Fruit fly (Drosophila melanogaster) whole organism, embryonic: ENCODE data around the gene CG14615.

Source experiments
- C15 ChIP-seq: fragments of 200-800 bp; sonication (Bioruptor generic); IDR thresholded peaks from 3 replicates; pipeline ENCODE4 v1.3.6; 2022; ENCODE audit warnings: missing biosample characterization, missing genetic modification characterization
- CG12155 ChIP-seq: fragments of 200-800 bp; sonication (Bioruptor generic); optimal IDR thresholded peaks from 3 replicates; lab custom pipeline; 2016; ENCODE audit warnings: missing biosample characterization, missing genetic modification characterization
- CG14050 ChIP-seq: fragments of 200-800 bp; sonication (Bioruptor generic); IDR thresholded peaks from 3 replicates; pipeline ENCODE4 v1.3.6; 2022; ENCODE audit warnings: missing biosample characterization, missing genetic modification characterization
- CG17361 ChIP-seq: fragments of 200-800 bp; sonication (Bioruptor generic); IDR thresholded peaks from 3 replicates; pipeline ENCODE4 v1.3.6; 2022; ENCODE audit warnings: missing biosample characterization, missing genetic modification characterization
- CG17802 ChIP-seq: fragments of 200-800 bp; sonication (Bioruptor generic); optimal IDR thresholded peaks from 2 replicates; lab custom pipeline; 2018; ENCODE audit warnings: missing biosample characterization, mild to moderate bottlenecking, missing genetic modification characterization, moderate library complexity
- CG18764 ChIP-seq: fragments of 200-800 bp; sonication (Bioruptor generic); optimal IDR thresholded peaks from 3 replicates; lab custom pipeline; 2016; ENCODE audit warnings: missing biosample characterization, missing genetic modification characterization
- CG30020 ChIP-seq: fragments of 200-800 bp; optimal IDR thresholded peaks from 2 replicates; lab custom pipeline; 2019; ENCODE audit warnings: missing biosample characterization, mild to moderate bottlenecking, missing genetic modification characterization, moderate library complexity
- CG5180 ChIP-seq: fragments of 200-800 bp; sonication (Bioruptor generic); optimal IDR thresholded peaks from 3 replicates; lab custom pipeline; 2017; ENCODE audit warnings: missing biosample characterization, missing genetic modification characterization, mild to moderate bottlenecking, moderate library complexity, missing genetic modification reagents
- CG5953 ChIP-seq: fragments of 200-800 bp; sonication (Bioruptor generic); IDR thresholded peaks from 2 replicates; pipeline ENCODE4 v1.3.6; 2022; ENCODE audit warnings: missing biosample characterization, missing genetic modification characterization
- CG7372 ChIP-seq: fragments of 200-800 bp; sonication (Bioruptor generic); IDR thresholded peaks from 2 replicates; pipeline ENCODE4 v1.3.6; 2022; ENCODE audit warnings: missing biosample characterization, missing genetic modification characterization
- CG7839 ChIP-seq: fragments of 200-800 bp; sonication (Bioruptor generic); optimal IDR thresholded peaks from 3 replicates; lab custom pipeline; 2018; ENCODE audit warnings: missing biosample characterization, mild to moderate bottlenecking, missing genetic modification characterization, moderate library complexity
- CG7987 ChIP-seq: fragments of 200-800 bp; sonication (Bioruptor generic); optimal IDR thresholded peaks from 2 replicates; lab custom pipeline; 2018; ENCODE audit warnings: missing biosample characterization, mild to moderate bottlenecking, missing genetic modification characterization, moderate library complexity
- CG8089 ChIP-seq: fragments of 200-800 bp; sonication (Bioruptor generic); optimal IDR thresholded peaks from 3 replicates; lab custom pipeline; 2016; ENCODE audit warnings: missing biosample characterization, missing genetic modification characterization
- CG8290 ChIP-seq, 3 experiments: fragments of 200-800 bp; sonication (Bioruptor generic); optimal IDR thresholded peaks; 2 replicates each; lab custom pipeline; 2016 to 2019; ENCODE audit warnings: missing biosample characterization in 3 of 3, missing genetic modification characterization in 3 of 3, mild to moderate bottlenecking in 2 of 3, moderate library complexity in 1 of 3
- D ChIP-seq, 2 experiments: fragments of 200-800 bp in 1 of 2; fragments of >200 bp in 1 of 2; sonication (Bioruptor generic) in 1 of 2; optimal IDR thresholded peaks; 2 replicates in 1 of 2; 3 replicates in 1 of 2; lab custom pipeline; 2017; ENCODE audit warnings: mild to moderate bottlenecking in 1 of 2, missing biosample characterization in 1 of 2, missing genetic modification characterization in 1 of 2, missing genetic modification reagents in 1 of 2
- Deaf1 ChIP-seq: fragments of 200-800 bp; optimal IDR thresholded peaks from 3 replicates; lab custom pipeline; 2019; ENCODE audit warnings: missing biosample characterization, mild to moderate bottlenecking, missing genetic modification characterization, moderate library complexity
- Dek ChIP-seq: fragments of 200-800 bp; sonication (Bioruptor generic); optimal IDR thresholded peaks from 3 replicates; lab custom pipeline; 2019; ENCODE audit warnings: missing biosample characterization, mild to moderate bottlenecking, missing genetic modification characterization, moderate library complexity
- E2f1 ChIP-seq: fragments of 200-800 bp; sonication (Bioruptor generic); IDR thresholded peaks from 2 replicates; pipeline ENCODE4 v1.3.6; 2022; ENCODE audit warnings: missing biosample characterization, missing genetic modification characterization
- E2f2 ChIP-seq: fragments of 200-800 bp; sonication (Bioruptor generic); IDR thresholded peaks from 2 replicates; pipeline ENCODE4 v1.3.6; 2022; ENCODE audit warnings: missing biosample characterization, missing genetic modification characterization
- Gug ChIP-seq: fragments of 200-800 bp; sonication (Bioruptor generic); IDR thresholded peaks from 4 replicates; pipeline ENCODE4 v1.3.6; 2022; ENCODE audit warnings: missing biosample characterization, missing genetic modification characterization
- H2.0 ChIP-seq: fragments of 200-800 bp; sonication (Bioruptor generic); IDR thresholded peaks from 2 replicates; pipeline ENCODE4 v1.3.6; 2022; ENCODE audit warnings: missing biosample characterization, missing genetic modification characterization
- HLH3B ChIP-seq: fragments of 200-800 bp; sonication (Bioruptor generic); IDR thresholded peaks from 2 replicates; pipeline ENCODE4 v1.3.6; 2022; ENCODE audit warnings: missing biosample characterization, missing genetic modification characterization
- HLHmδ ChIP-seq: fragments of 200-800 bp; sonication (Bioruptor generic); optimal IDR thresholded peaks from 2 replicates; lab custom pipeline; 2018; ENCODE audit warnings: missing biosample characterization, mild to moderate bottlenecking, missing genetic modification characterization, moderate library complexity
- Hr3 ChIP-seq: fragments of 200-800 bp; sonication (Bioruptor generic); optimal IDR thresholded peaks from 3 replicates; lab custom pipeline; 2016; ENCODE audit warnings: missing biosample characterization, missing genetic modification characterization
- Hr51 ChIP-seq, 2 experiments: fragments of 200-800 bp; sonication (Bioruptor generic); optimal IDR thresholded peaks; 2 replicates in 1 of 2; 3 replicates in 1 of 2; lab custom pipeline; 2016 to 2018; ENCODE audit warnings: missing biosample characterization in 2 of 2, missing genetic modification characterization in 2 of 2, mild to moderate bottlenecking in 1 of 2, moderate library complexity in 1 of 2
- Lim3 ChIP-seq: fragments of 200-800 bp; sonication (Bioruptor generic); IDR thresholded peaks from 2 replicates; pipeline ENCODE4 v1.3.6; 2022; ENCODE audit warnings: missing biosample characterization, missing genetic modification characterization
- MTF-1 ChIP-seq: fragments of 200-800 bp; sonication (Bioruptor generic); optimal IDR thresholded peaks from 2 replicates; lab custom pipeline; 2018; ENCODE audit warnings: missing biosample characterization, mild to moderate bottlenecking, missing genetic modification characterization, borderline replicate concordance
- Mrtf ChIP-seq: fragments of 200-800 bp; sonication (Bioruptor generic); IDR thresholded peaks from 3 replicates; pipeline ENCODE4 v1.3.6; 2022; ENCODE audit warnings: missing biosample characterization, missing genetic modification characterization
- NFAT ChIP-seq: fragments of 200-800 bp; sonication (Bioruptor generic); IDR thresholded peaks from 2 replicates; pipeline ENCODE4 v1.3.6; 2022; ENCODE audit warnings: missing biosample characterization, missing genetic modification characterization
- NfI ChIP-seq: fragments of 200-800 bp; sonication (Bioruptor generic); optimal IDR thresholded peaks from 3 replicates; lab custom pipeline; 2018; ENCODE audit warnings: missing biosample characterization, mild to moderate bottlenecking, missing genetic modification characterization, moderate library complexity
- Rfx ChIP-seq: fragments of 200-800 bp; sonication (Bioruptor generic); IDR thresholded peaks from 2 replicates; pipeline ENCODE4 v1.3.6; 2022; ENCODE audit warnings: missing biosample characterization, missing genetic modification characterization
- Sox102F ChIP-seq: fragments of 200-800 bp; sonication (Bioruptor generic); optimal IDR thresholded peaks from 2 replicates; lab custom pipeline; 2018; ENCODE audit warnings: missing biosample characterization, mild to moderate bottlenecking, missing genetic modification characterization, moderate library complexity
- Spps ChIP-seq: fragments of 200-800 bp; sonication (Bioruptor generic); optimal IDR thresholded peaks from 2 replicates; lab custom pipeline; 2018; ENCODE audit warnings: missing biosample characterization, mild to moderate bottlenecking, missing genetic modification characterization
- ase ChIP-seq: fragments of 200-800 bp; sonication (Bioruptor generic); IDR thresholded peaks from 3 replicates; pipeline ENCODE4 v1.3.6; 2022; ENCODE audit warnings: missing biosample characterization, missing genetic modification characterization
- bcd ChIP-seq: fragments of 200-800 bp; sonication (Bioruptor generic); optimal IDR thresholded peaks from 2 replicates; lab custom pipeline; 2017; ENCODE audit warnings: missing biosample characterization, mild to moderate bottlenecking, missing genetic modification characterization
- chm ChIP-seq: fragments of 200-800 bp; sonication (Bioruptor generic); IDR thresholded peaks from 2 replicates; pipeline ENCODE4 v1.3.6; 2022; ENCODE audit warnings: missing biosample characterization, missing genetic modification characterization
- dmrt99B ChIP-seq: fragments of 200-800 bp; sonication (Bioruptor generic); optimal IDR thresholded peaks from 2 replicates; lab custom pipeline; 2018; ENCODE audit warnings: missing biosample characterization, mild to moderate bottlenecking, missing genetic modification characterization, moderate library complexity
- fru ChIP-seq: fragments of >200 bp; optimal IDR thresholded peaks from 2 replicates; lab custom pipeline; 2017
- gsb-n ChIP-seq: fragments of 200-800 bp; sonication (Bioruptor generic); optimal IDR thresholded peaks from 3 replicates; lab custom pipeline; 2018; ENCODE audit warnings: missing biosample characterization, mild to moderate bottlenecking, missing genetic modification characterization
- ind ChIP-seq: fragments of 200-800 bp; sonication (Bioruptor generic); optimal IDR thresholded peaks from 3 replicates; lab custom pipeline; 2016; ENCODE audit warnings: missing biosample characterization, missing genetic modification characterization
- peb ChIP-seq: fragments of 200-800 bp; sonication (Bioruptor generic); IDR thresholded peaks from 2 replicates; pipeline ENCODE4 v1.3.6; 2022; ENCODE audit warnings: missing biosample characterization, missing genetic modification characterization
- sim ChIP-seq: fragments of 200-800 bp; sonication (Bioruptor generic); IDR thresholded peaks from 2 replicates; pipeline ENCODE4 v1.3.6; 2022; ENCODE audit warnings: missing biosample characterization, missing genetic modification characterization
- slbo ChIP-seq: fragments of 200-800 bp; sonication (Bioruptor generic); IDR thresholded peaks from 2 replicates; pipeline ENCODE4 v1.3.6; 2022; ENCODE audit warnings: missing biosample characterization, missing genetic modification characterization
- sr ChIP-seq: fragments of 200-800 bp; sonication (Bioruptor generic); IDR thresholded peaks from 3 replicates; pipeline ENCODE4 v1.3.6; 2022; ENCODE audit warnings: missing biosample characterization, missing genetic modification characterization
- stwl ChIP-seq: fragments of 200-800 bp; sonication (Bioruptor generic); optimal IDR thresholded peaks from 3 replicates; lab custom pipeline; 2018; ENCODE audit warnings: missing biosample characterization, mild to moderate bottlenecking, missing genetic modification characterization, moderate library complexity
- wek ChIP-seq: fragments of 200-800 bp; sonication (Bioruptor generic); optimal IDR thresholded peaks from 3 replicates; lab custom pipeline; 2018; ENCODE audit warnings: missing biosample characterization, mild to moderate bottlenecking, missing genetic modification characterization, moderate library complexity
- zen2 ChIP-seq: fragments of 200-800 bp; sonication (Bioruptor generic); IDR thresholded peaks from 3 replicates; pipeline ENCODE4 v1.3.6; 2022; ENCODE audit warnings: missing biosample characterization, missing genetic modification characterization; ENCODE audit not compliant: partially characterized antibody

CG14615 gene

dm6 chrX:22487667-22488593 lies 38.6 kb upstream of the CG14615 start (continued):
- TF ChIP-seq wek (GFP tag; lab: Kevin White, UChicago) (no peak), sr (GFP tag; lab: Robert Waterston, UW) (0 out of 3 replicates have a peak, but pooled peaks have one; percentile 58), NfI (GFP tag; lab: Kevin White, UChicago) (peak; percentile 17), stwl (tag; lab: Kevin White, UChicago) (no peak), C15 (GFP tag; lab: Robert Waterston, UW) (no peak), CG14050 (GFP tag; lab: Robert Waterston, UW) (no peak), CG5180 (GFP tag; lab: Kevin White, UChicago) (no peak), CG7372 (no peak), ase (GFP tag; lab: Robert Waterston, UW) (peak; percentile 19; the same call in 1 of the 3 replicates), E2f2 (GFP tag; lab: Robert Waterston, UW) (peak; percentile 19; the same call in 1 of the 2 replicates), bcd (GFP tag; lab: Kevin White, UChicago) (peak; percentile 37), E2f1 (GFP tag; lab: Robert Waterston, UW) (peak; percentile 58), H2.0 (peak; percentile 61), CG7839 (tag; lab: Kevin White, UChicago) (peak; percentile 59), CG30020 (tag; lab: Kevin White, UChicago) (no peak), chm (GFP tag; lab: Robert Waterston, UW) (0 out of 2 replicates have a peak, but pooled peaks have one; percentile 32), HLHmδ (GFP tag; lab: Kevin White, UChicago) (no peak), Hr51 (GFP tag; optimal IDR thresholded peaks at IDR 0.05; lab: Kevin White, UChicago) (peak in 1 of 2 experiments; percentile 62), dmrt99B (tag; lab: Kevin White, UChicago) (peak; percentile 64), CG8089 (GFP tag; lab: Kevin White, UChicago) (no peak), Spps (no peak), fru (lab: Kevin White, UChicago) (no peak), Hr3 (GFP tag; lab: Kevin White, UChicago) (no peak), slbo (GFP tag; lab: Robert Waterston, UW) (peak; percentile 66), zen2 (GFP tag; lab: Robert Waterston, UW) (0 out of 3 replicates have a peak, but pooled peaks have one; percentile 14), CG18764 (no peak), Mrtf (GFP tag; lab: Robert Waterston, UW) (peak; percentile 26; the same call in 1 of the 3 replicates), MTF-1 (GFP tag; lab: Kevin White, UChicago) (no peak), Sox102F (GFP tag; lab: Kevin White, UChicago) (peak; percentile 53), Rfx (GFP tag; lab: Robert Waterston, UW) (peak; percentile 73), CG5953 (GFP tag; lab: Robert Waterston, UW) (0 out of 2 replicates have a peak, but pooled peaks have one; percentile 32), CG17802 (tag; lab: Kevin White, UChicago) (no peak), Lim3 (GFP tag; lab: Robert Waterston, UW) (no peak), CG12155 (GFP tag; lab: Kevin White, UChicago) (no peak), ind (GFP tag; lab: Kevin White, UChicago) (peak; percentile 39), sim (GFP tag; lab: Robert Waterston, UW) (no peak), Gug (GFP tag; lab: Robert Waterston, UW) (no peak; the same call in 3 of the 4 replicates), CG8290 (GFP tag; optimal IDR thresholded peaks at IDR 0.05; lab: Kevin White, UChicago) (no peak), CG8290 (tag; optimal IDR thresholded peaks at IDR 0.05; lab: Kevin White, UChicago) (peak in 1 of 2 experiments; percentile 4), Deaf1 (peak; percentile 68), CG7987 (GFP tag; lab: Kevin White, UChicago) (no peak), Dek (tag; lab: Kevin White, UChicago) (peak; percentile 43), D (optimal IDR thresholded peaks at IDR 0.05; lab: Kevin White, UChicago) (no peak), D (GFP tag; optimal IDR thresholded peaks at IDR 0.05; lab: Kevin White, UChicago) (no peak), gsb-n (tag; lab: Kevin White, UChicago) (no peak), peb (no peak), NFAT (GFP tag; lab: Robert Waterston, UW) (0 out of 2 replicates have a peak, but pooled peaks have one; percentile 28), CG17361 (GFP tag; lab: Robert Waterston, UW) (peak; percentile 44; the same call in 2 of the 3 replicates), HLH3B (GFP tag; lab: Robert Waterston, UW) (peak; percentile 60)
